Fruit fly (Drosophila melanogaster): Measurements from ENCODE around the gene RpL22.

- TF ChIP-seq insv (optimal IDR thresholded peaks at IDR 0.05) (no peak), ttk (optimal IDR thresholded peaks at IDR 0.05) (no peak), Myc (optimal IDR thresholded peaks at IDR 0.05) (no peak), h (optimal IDR thresholded peaks at IDR 0.05) (no peak), psq (optimal IDR thresholded peaks at IDR 0.05) (no peak)
Measured at dm6 chrX:769639-770124, 4.8 kb upstream of the RpL22 start, which contains the start of gene fz3.
